Worm (Caenorhabditis elegans) whole organism, young adult: ENCODE measurements around the gene F07A11.4.

ENCODE experiments used
- B0261.1 ChIP-seq: sonication (generic microtip); optimal IDR thresholded peaks from 2 replicates; lab custom pipeline; 2016; ENCODE audit warnings: mild to moderate bottlenecking, missing genetic modification characterization, moderate library complexity, missing compliant biosample characterization
- F33H1.4 ChIP-seq: fragments of 200-800 bp; sonication (Bioruptor generic); IDR thresholded peaks from 2 replicates; pipeline ENCODE4 v1.3.6; 2022; ENCODE audit warnings: missing genetic modification reagents, missing genetic modification characterization, missing compliant biosample characterization
- F57A8.1 ChIP-seq: fragments of 200-800 bp; sonication (Bioruptor generic); optimal IDR thresholded peaks from 2 replicates; lab custom pipeline; 2018; ENCODE audit warnings: mild to moderate bottlenecking, missing genetic modification characterization, moderate library complexity, missing compliant biosample characterization
- F57C9.4 ChIP-seq: sonication (generic microtip); optimal IDR thresholded peaks from 2 replicates; lab custom pipeline; 2017; ENCODE audit warnings: mild to moderate bottlenecking, missing genetic modification characterization, missing compliant biosample characterization
- K12H6.12 ChIP-seq: fragments of 200-800 bp; sonication (Bioruptor generic); optimal IDR thresholded peaks from 2 replicates; lab custom pipeline; 2018; ENCODE audit warnings: mild to moderate bottlenecking, missing genetic modification characterization, missing compliant biosample characterization
- Y53G8AR.9 ChIP-seq: fragments of 200-800 bp; sonication (Bioruptor generic); conservative IDR thresholded peaks from 2 replicates; pipeline ENCODE4 v1.3.6; 2022; ENCODE audit warnings: missing genetic modification reagents, missing genetic modification characterization, missing compliant biosample characterization
- Y79H2A.3 ChIP-seq: fragments of 200-800 bp; sonication (Bioruptor generic); conservative IDR thresholded peaks from 2 replicates; pipeline ENCODE4 v1.3.6; 2022; ENCODE audit warnings: missing genetic modification reagents, missing genetic modification characterization, missing compliant biosample characterization
- atf-7 ChIP-seq: sonication (generic microtip); optimal IDR thresholded peaks from 2 replicates; lab custom pipeline; 2017; ENCODE audit warnings: mild to moderate bottlenecking, missing genetic modification characterization, missing compliant biosample characterization
- athp-1 ChIP-seq: sonication (generic microtip); optimal IDR thresholded peaks from 2 replicates; lab custom pipeline; 2017; ENCODE audit warnings: mild to moderate bottlenecking, missing genetic modification characterization, missing compliant biosample characterization
- attf-5 ChIP-seq: fragments of 200-800 bp; sonication (Bioruptor generic); optimal IDR thresholded peaks from 2 replicates; lab custom pipeline; 2018; ENCODE audit warnings: mild to moderate bottlenecking, missing genetic modification characterization, missing compliant biosample characterization
- ceh-27 ChIP-seq: fragments of 200-800 bp; sonication (Bioruptor generic); optimal IDR thresholded peaks from 2 replicates; lab custom pipeline; 2018; ENCODE audit warnings: mild to moderate bottlenecking, missing genetic modification characterization, moderate library complexity, missing compliant biosample characterization
- ceh-58 ChIP-seq: fragments of 200-800 bp; sonication (Bioruptor generic); IDR thresholded peaks from 2 replicates; pipeline ENCODE4 v1.3.6; 2022; ENCODE audit warnings: missing genetic modification characterization, missing compliant biosample characterization
- ceh-79 ChIP-seq: sonication (generic microtip); optimal IDR thresholded peaks from 2 replicates; lab custom pipeline; 2017; ENCODE audit warnings: mild to moderate bottlenecking, missing genetic modification characterization, missing compliant biosample characterization
- chd-7 ChIP-seq: sonication (generic microtip); optimal IDR thresholded peaks from 2 replicates; lab custom pipeline; 2016; ENCODE audit warnings: mild to moderate bottlenecking, missing genetic modification characterization, moderate library complexity, missing compliant biosample characterization
- dpl-1 ChIP-seq: fragments of 150-350 bp; optimal IDR thresholded peaks from 2 replicates; lab custom pipeline; 2014; ENCODE audit warnings: missing biosample characterization, missing genetic modification reagents, missing genetic modification characterization
- ekl-4 ChIP-seq: fragments of 200-800 bp; sonication (Bioruptor generic); IDR thresholded peaks from 2 replicates; pipeline ENCODE4 v1.3.6; 2022; ENCODE audit warnings: missing genetic modification reagents, missing genetic modification characterization, missing compliant biosample characterization
- hmg-1.2 ChIP-seq: fragments of 200-800 bp; sonication (Bioruptor generic); IDR thresholded peaks from 2 replicates; pipeline ENCODE4 v1.3.6; 2022; ENCODE audit warnings: missing genetic modification reagents, missing genetic modification characterization, missing compliant biosample characterization
- hsf-1 ChIP-seq: fragments of 200-800 bp; sonication (Bioruptor generic); IDR thresholded peaks from 2 replicates; pipeline ENCODE4 v1.3.6; 2022; ENCODE audit warnings: missing genetic modification reagents, missing genetic modification characterization, missing compliant biosample characterization
- lag-1 ChIP-seq: fragments of 200-800 bp; sonication (Bioruptor generic); IDR thresholded peaks from 2 replicates; pipeline ENCODE4 v1.3.6; 2022; ENCODE audit warnings: missing genetic modification reagents, missing genetic modification characterization, missing compliant biosample characterization
- let-526 ChIP-seq: fragments of 200-800 bp; sonication (Bioruptor generic); IDR thresholded peaks from 2 replicates; pipeline ENCODE4 v1.3.6; 2022; ENCODE audit warnings: missing genetic modification reagents, missing genetic modification characterization, missing compliant biosample characterization
- lir-1 ChIP-seq: fragments of 200-800 bp; sonication (Bioruptor generic); conservative IDR thresholded peaks from 2 replicates; pipeline ENCODE4 v1.3.6; 2022; ENCODE audit warnings: missing genetic modification reagents, missing genetic modification characterization, missing compliant biosample characterization
- lsy-27 ChIP-seq: sonication (generic microtip); optimal IDR thresholded peaks from 2 replicates; lab custom pipeline; 2017; ENCODE audit warnings: missing genetic modification characterization, mild to moderate bottlenecking, missing compliant biosample characterization, antibody characterized with exemption, missing genotype, borderline replicate concordance; ENCODE audit not compliant: insufficient read depth
- madf-10 ChIP-seq: sonication (generic microtip); optimal IDR thresholded peaks from 2 replicates; lab custom pipeline; 2016; ENCODE audit warnings: mild to moderate bottlenecking, missing genetic modification characterization, missing compliant biosample characterization
- madf-6 ChIP-seq: fragments of 200-800 bp; sonication (Bioruptor generic); IDR thresholded peaks from 2 replicates; pipeline ENCODE4 v1.3.6; 2022; ENCODE audit warnings: missing genetic modification reagents, missing genetic modification characterization, missing compliant biosample characterization
- madf-8 ChIP-seq: fragments of 200-800 bp; sonication (Bioruptor generic); conservative IDR thresholded peaks from 2 replicates; pipeline ENCODE4 v1.3.6; 2022; ENCODE audit warnings: missing genetic modification reagents, missing genetic modification characterization, missing compliant biosample characterization
- mcd-1 ChIP-seq: fragments of 200-800 bp; sonication (Bioruptor generic); IDR thresholded peaks from 2 replicates; pipeline ENCODE4 v1.3.6; 2022; ENCODE audit warnings: missing genetic modification reagents, missing genetic modification characterization, missing compliant biosample characterization
- mes-4 ChIP-seq: sonication (generic microtip); optimal IDR thresholded peaks from 2 replicates; lab custom pipeline; 2016; ENCODE audit warnings: missing genotype, missing genetic modification characterization, missing compliant biosample characterization
- mxl-1 ChIP-seq: sonication (generic microtip); optimal IDR thresholded peaks from 2 replicates; lab custom pipeline; 2016; ENCODE audit warnings: missing genetic modification characterization, missing compliant biosample characterization
- nfya-1 ChIP-seq: sonication (generic microtip); optimal IDR thresholded peaks from 2 replicates; lab custom pipeline; 2017; ENCODE audit warnings: antibody characterized with exemption, missing compliant biosample characterization, missing genetic modification characterization, borderline replicate concordance; ENCODE audit not compliant: insufficient read depth
- nhr-27 ChIP-seq: fragments of 200-800 bp; sonication (Bioruptor generic); optimal IDR thresholded peaks from 2 replicates; lab custom pipeline; 2018; ENCODE audit warnings: mild to moderate bottlenecking, missing genetic modification characterization, moderate library complexity, missing compliant biosample characterization
- nhr-80 ChIP-seq: sonication (generic microtip); optimal IDR thresholded peaks from 2 replicates; lab custom pipeline; 2016; ENCODE audit warnings: missing genetic modification characterization, missing compliant biosample characterization
- nhr-90 ChIP-seq: sonication (generic microtip); optimal IDR thresholded peaks from 2 replicates; lab custom pipeline; 2016; ENCODE audit warnings: missing genotype, mild to moderate bottlenecking, missing genetic modification characterization, missing compliant biosample characterization
- pha-4 ChIP-seq: fragments of 150-350 bp; sonication (generic microtip); optimal IDR thresholded peaks from 2 replicates; lab custom pipeline; 2014; ENCODE audit warnings: missing biosample characterization, missing genetic modification reagents, missing genetic modification characterization
- repo-1 ChIP-seq: sonication (generic microtip); optimal IDR thresholded peaks from 2 replicates; lab custom pipeline; 2017; ENCODE audit warnings: mild to moderate bottlenecking, missing genetic modification characterization, missing compliant biosample characterization
- sdz-38 ChIP-seq: sonication (generic microtip); optimal IDR thresholded peaks from 2 replicates; lab custom pipeline; 2016; ENCODE audit warnings: missing genotype, missing genetic modification characterization, missing compliant biosample characterization
- sea-2 ChIP-seq: fragments of 200-800 bp; sonication (Bioruptor generic); IDR thresholded peaks from 2 replicates; pipeline ENCODE4 v1.3.6; 2022; ENCODE audit warnings: missing genetic modification characterization, missing compliant biosample characterization
- snpc-1.3 ChIP-seq: sonication (generic microtip); optimal IDR thresholded peaks from 2 replicates; lab custom pipeline; 2017; ENCODE audit warnings: missing genetic modification characterization, mild to moderate bottlenecking, missing compliant biosample characterization, antibody characterized with exemption, moderate library complexity, missing genotype, missing genetic modification reagents; ENCODE audit not compliant: insufficient read depth
- snpc-4 ChIP-seq, 5 experiments: fragments of 150-350 bp in 1 of 5; sonication (generic microtip) in 4 of 5; optimal IDR thresholded peaks; 2 replicates each; lab custom pipeline; 2014 to 2018; ENCODE audit warnings: missing genetic modification characterization in 5 of 5, missing biosample characterization in 3 of 5, antibody characterized with exemption in 2 of 5, mild to moderate bottlenecking in 2 of 5, missing compliant biosample characterization in 2 of 5, missing genotype in 2 of 5, moderate library complexity in 2 of 5, missing genetic modification reagents in 1 of 5
- somi-1 ChIP-seq: fragments of 200-800 bp; sonication (Bioruptor generic); optimal IDR thresholded peaks from 2 replicates; lab custom pipeline; 2018; ENCODE audit warnings: mild to moderate bottlenecking, missing genetic modification characterization, missing compliant biosample characterization
- sptf-2 ChIP-seq: fragments of 200-800 bp; sonication (Bioruptor generic); optimal IDR thresholded peaks from 2 replicates; lab custom pipeline; 2018; ENCODE audit warnings: mild to moderate bottlenecking, missing genetic modification characterization, missing compliant biosample characterization
- tbp1 ChIP-seq: fragments of 200-800 bp; sonication (Bioruptor generic); optimal IDR thresholded peaks from 2 replicates; lab custom pipeline; 2018; ENCODE audit warnings: mild to moderate bottlenecking, missing genetic modification characterization, missing compliant biosample characterization
- tlf-1 ChIP-seq: fragments of 200-800 bp; sonication (Bioruptor generic); optimal IDR thresholded peaks from 2 replicates; lab custom pipeline; 2018; ENCODE audit warnings: mild to moderate bottlenecking, missing genetic modification characterization, missing compliant biosample characterization
- xnd-1 ChIP-seq: sonication (generic microtip); optimal IDR thresholded peaks from 2 replicates; lab custom pipeline; 2016; ENCODE audit warnings: missing genotype, missing genetic modification reagents, missing genetic modification characterization, missing compliant biosample characterization
- zfh-2 ChIP-seq: fragments of 200-800 bp; sonication (Bioruptor generic); conservative IDR thresholded peaks from 2 replicates; pipeline ENCODE4 v1.3.6; 2022; ENCODE audit warnings: missing genetic modification reagents, missing genetic modification characterization, missing compliant biosample characterization
- ztf-18 ChIP-seq: sonication (generic microtip); optimal IDR thresholded peaks from 2 replicates; lab custom pipeline; 2016; ENCODE audit warnings: missing genotype, mild to moderate bottlenecking, missing genetic modification characterization, missing compliant biosample characterization
- ztf-26 ChIP-seq: sonication (generic microtip); optimal IDR thresholded peaks from 2 replicates; lab custom pipeline; 2017; ENCODE audit warnings: missing genetic modification characterization, missing compliant biosample characterization
- ztf-3 ChIP-seq: fragments of 200-800 bp; sonication (Bioruptor generic); optimal IDR thresholded peaks from 2 replicates; lab custom pipeline; 2018; ENCODE audit warnings: mild to moderate bottlenecking, missing genetic modification characterization, missing compliant biosample characterization

The F07A11.4 gene

ce11 chrII:11634057-11634676 is 33.4 kb downstream of the F07A11.4 start (continued):
- peak; percentile 62 for TF ChIP-seq tbp1 (GFP tag; lab: Kevin White, UChicago)
- no peak for TF ChIP-seq pha-4 (tag; lab: Kevin White, UChicago)
- peak; percentile 68; the same call in 1 of the 2 replicates for TF ChIP-seq ekl-4 (GFP tag; lab: Robert Waterston, UW)
- TF ChIP-seq snpc-4 (GFP tag; optimal IDR thresholded peaks at IDR 0.05; lab: Kevin White, UChicago): peak; percentile 18
- peak in 3 of 4 experiments; percentile 63 to 69 (median 68) for TF ChIP-seq snpc-4 (tag; optimal IDR thresholded peaks at IDR 0.05; lab: Kevin White, UChicago)
- peak; percentile 76 for TF ChIP-seq lir-1
- peak; percentile 52 for TF ChIP-seq atf-7 (tag; lab: Kevin White, UChicago)
- TF ChIP-seq Y79H2A.3 (GFP tag; lab: Robert Waterston, UW): no peak
- no peak for TF ChIP-seq snpc-1.3 (tag; lab: Kevin White, UChicago)
- TF ChIP-seq ztf-26 (tag; lab: Kevin White, UChicago): peak; percentile 89
- no peak for TF ChIP-seq F57C9.4 (tag; lab: Kevin White, UChicago)
- TF ChIP-seq attf-5 (GFP tag; lab: Kevin White, UChicago): peak; percentile 92
- TF ChIP-seq ztf-18 (tag; lab: Kevin White, UChicago): peak; percentile 50
- no peak for TF ChIP-seq tlf-1 (GFP tag; lab: Kevin White, UChicago)
- TF ChIP-seq nfya-1 (tag; lab: Kevin White, UChicago): no peak
- TF ChIP-seq Y53G8AR.9 (GFP tag; lab: Robert Waterston, UW): 0 out of 2 replicates have a peak, but pooled peaks have one; percentile 47
- TF ChIP-seq hmg-1.2 (GFP tag; lab: Robert Waterston, UW): peak; percentile 95
- no peak for TF ChIP-seq hsf-1 (GFP tag; lab: Robert Waterston, UW)
- peak; percentile 93 for TF ChIP-seq K12H6.12 (tag; lab: Kevin White, UChicago)
- no peak for TF ChIP-seq ceh-79 (tag; lab: Kevin White, UChicago)
- TF ChIP-seq sea-2 (GFP tag; lab: Robert Waterston, UW): no peak
- TF ChIP-seq athp-1: peak; percentile 18
- TF ChIP-seq ceh-58: no peak
- TF ChIP-seq mes-4 (tag; lab: Kevin White, UChicago): no peak
- TF ChIP-seq nhr-80 (tag; lab: Kevin White, UChicago): peak; percentile 85
- no peak for TF ChIP-seq mxl-1 (tag; lab: Kevin White, UChicago)
- peak; percentile 94 for TF ChIP-seq chd-7 (tag; lab: Kevin White, UChicago)
- TF ChIP-seq B0261.1 (tag; lab: Kevin White, UChicago): no peak
- TF ChIP-seq dpl-1 (GFP tag; lab: Kevin White, UChicago): no peak
- peak; percentile 58 for TF ChIP-seq nhr-90 (tag; lab: Kevin White, UChicago)
- TF ChIP-seq zfh-2 (GFP tag; lab: Robert Waterston, UW): peak; percentile 98
- peak; percentile 69 for TF ChIP-seq somi-1 (GFP tag; lab: Kevin White, UChicago)
- no peak for TF ChIP-seq madf-8 (GFP tag; lab: Robert Waterston, UW)
- TF ChIP-seq xnd-1 (tag; lab: Kevin White, UChicago): no peak
- no peak for TF ChIP-seq ztf-3 (GFP tag; lab: Kevin White, UChicago)
- TF ChIP-seq F33H1.4 (GFP tag; lab: Robert Waterston, UW): peak; percentile 12; the same call in 1 of the 2 replicates
- peak; percentile 23; the same call in 1 of the 2 replicates for TF ChIP-seq let-526 (GFP tag; lab: Robert Waterston, UW)
- peak; percentile 66 for TF ChIP-seq mcd-1 (GFP tag; lab: Robert Waterston, UW)
- TF ChIP-seq madf-6 (GFP tag; lab: Robert Waterston, UW): peak; percentile 32; the same call in 1 of the 2 replicates
- no peak for TF ChIP-seq F57A8.1 (GFP tag; lab: Kevin White, UChicago)
- no peak for TF ChIP-seq lag-1 (GFP tag; lab: Robert Waterston, UW)
- TF ChIP-seq sptf-2: peak; percentile 26
- TF ChIP-seq ceh-27: peak; percentile 85
- no peak for TF ChIP-seq sdz-38 (tag; lab: Kevin White, UChicago)
- peak; percentile 67 for TF ChIP-seq repo-1 (tag; lab: Kevin White, UChicago)
- peak; percentile 94 for TF ChIP-seq madf-10
- no peak for TF ChIP-seq lsy-27 (tag; lab: Kevin White, UChicago)
- no peak for TF ChIP-seq nhr-27 (tag; lab: Kevin White, UChicago)
